Worm (Caenorhabditis elegans): ENCODE data around the gene amt-2.

Gene amt-2

ce11 chrIV:13075625-13076252 lies 33.5 kb downstream of the amt-2 start (continued):
- TF ChIP-seq unc-30 (tag; optimal IDR thresholded peaks at IDR 0.05) (no peak), egl-13 (tag; optimal IDR thresholded peaks at IDR 0.05) (no peak), unc-98 (GFP tag; IDR thresholded peaks at IDR 0.05) (no peak), zag-1 (tag; optimal IDR thresholded peaks at IDR 0.05) (no peak), nhr-19 (GFP tag; conservative IDR thresholded peaks at IDR 0.05) (peak; percentile 34; the same call in 1 of the 2 replicates), ceh-90 (tag; optimal IDR thresholded peaks at IDR 0.05) (no peak), snpc-4 (tag; optimal IDR thresholded peaks at IDR 0.05) (no peak), C34B4.2 (tag; optimal IDR thresholded peaks at IDR 0.05) (no peak), elt-3 (tag; optimal IDR thresholded peaks at IDR 0.05) (peak in 4 of 6 experiments; percentile 14 to 67 (median 36)), ama-1 (optimal IDR thresholded peaks at IDR 0.05) (no peak), hlh-17 (GFP tag; optimal IDR thresholded peaks at IDR 0.05; ENCODE audit: borderline replicate concordance) (no peak), nhr-28 (tag; optimal IDR thresholded peaks at IDR 0.05) (no peak), hlh-4 (tag; optimal IDR thresholded peaks at IDR 0.05) (no peak), mef-2 (tag; optimal IDR thresholded peaks at IDR 0.05) (no peak), jun-1 (tag; optimal IDR thresholded peaks at IDR 0.05) (no peak), efl-1 (optimal IDR thresholded peaks at IDR 0.05) (no peak), efl-1 (GFP tag; optimal IDR thresholded peaks at IDR 0.05 in 1 of 2) (no peak), ztf-4 (tag; optimal IDR thresholded peaks at IDR 0.05) (peak; percentile 3), nhr-71 (tag; optimal IDR thresholded peaks at IDR 0.05) (peak; percentile 63), ztf-11 (tag; optimal IDR thresholded peaks at IDR 0.05) (no peak), tlp-1 (tag; optimal IDR thresholded peaks at IDR 0.05) (no peak), zip-4 (GFP tag; optimal IDR thresholded peaks at IDR 0.05) (no peak), fos-1 (tag; optimal IDR thresholded peaks at IDR 0.05) (no peak), dpl-1 (GFP tag; optimal IDR thresholded peaks at IDR 0.05) (peak in 1 of 3 experiments; percentile 3), pqm-1 (tag; optimal IDR thresholded peaks at IDR 0.05) (no peak), nhr-76 (tag; optimal IDR thresholded peaks at IDR 0.05) (no peak), sox-4 (tag; optimal IDR thresholded peaks at IDR 0.05) (no peak), mep-1 (tag; optimal IDR thresholded peaks at IDR 0.05) (no peak), nhr-20 (tag; optimal IDR thresholded peaks at IDR 0.05) (peak; percentile 65), swsn-7 (tag; optimal IDR thresholded peaks at IDR 0.05) (no peak), rnt-1 (tag; optimal IDR thresholded peaks at IDR 0.05) (no peak), aly-2 (tag; optimal IDR thresholded peaks at IDR 0.05) (no peak), mdl-1 (tag; optimal IDR thresholded peaks at IDR 0.05) (peak in 1 of 2 experiments; percentile 32), nhr-237 (tag; optimal IDR thresholded peaks at IDR 0.05) (no peak), lir-3 (tag; optimal IDR thresholded peaks at IDR 0.05; ENCODE audit: poor library complexity) (no peak), nhr-47 (tag; optimal IDR thresholded peaks at IDR 0.05) (no peak), ceh-8 (GFP tag; optimal IDR thresholded peaks at IDR 0.05) (no peak)

DNA sequence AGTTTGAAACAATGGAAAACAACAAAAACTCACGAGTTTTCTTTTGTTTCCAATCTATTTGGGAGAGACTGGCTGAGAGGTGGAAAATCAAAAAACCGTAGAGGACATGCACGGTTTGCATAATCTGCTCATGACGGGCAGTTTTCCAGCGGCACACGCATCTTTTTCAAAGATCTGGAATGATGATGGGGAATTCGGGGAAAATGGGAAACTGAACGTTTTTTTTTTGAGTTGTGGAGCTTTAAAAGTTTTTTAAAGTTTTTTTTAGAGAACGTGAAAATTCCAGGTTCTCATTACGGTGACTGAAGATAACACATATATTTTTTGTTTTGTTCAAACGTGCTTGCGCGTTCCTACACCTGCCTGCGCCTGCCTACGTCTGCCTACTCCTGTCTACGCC lies 34.4 kb downstream of the amt-2 start, which contains the start of gene C39E9.7:
Gene C39E9.7, minus strand, starts transcription at position 101 of the 400 bp plus-strand sequence.
- TF ChIP-seq efl-1 (optimal IDR thresholded peaks at IDR 0.05) (no peak), efl-1 (GFP tag; optimal IDR thresholded peaks at IDR 0.05 in 1 of 2) (peak in 1 of 2 experiments; percentile 26), lsy-2 (tag; optimal IDR thresholded peaks at IDR 0.05) (no peak)

ce11 chrIV:13077694-13078093 lies 35.5 kb downstream of the amt-2 start:
- TF ChIP-seq pqm-1 (tag; optimal IDR thresholded peaks at IDR 0.05) (no peak), fkh-4 (tag; optimal IDR thresholded peaks at IDR 0.05; ENCODE audit: borderline replicate concordance) (no peak), dsc-1 (tag; optimal IDR thresholded peaks at IDR 0.05) (no peak), lin-14 (GFP tag; optimal IDR thresholded peaks at IDR 0.05) (peak; percentile 63), jun-1 (tag; optimal IDR thresholded peaks at IDR 0.05) (no peak), lin-15B (tag; optimal IDR thresholded peaks at IDR 0.05) (no peak), aly-2 (tag; optimal IDR thresholded peaks at IDR 0.05) (no peak), nhr-85 (tag) (peak; percentile 91), nhr-28 (tag; optimal IDR thresholded peaks at IDR 0.05) (no peak), nhr-237 (tag; optimal IDR thresholded peaks at IDR 0.05) (no peak), hlh-17 (GFP tag; optimal IDR thresholded peaks at IDR 0.05; ENCODE audit: borderline replicate concordance) (no peak), blmp-1 (tag; optimal IDR thresholded peaks at IDR 0.05) (peak; percentile 80), efl-1 (optimal IDR thresholded peaks at IDR 0.05) (no peak), efl-1 (GFP tag; optimal IDR thresholded peaks at IDR 0.05 in 1 of 2) (no peak), unc-130 (tag; optimal IDR thresholded peaks at IDR 0.05) (no peak), Y116A8C.19 (tag; optimal IDR thresholded peaks at IDR 0.05; ENCODE audit: borderline replicate concordance) (no peak), fos-1 (tag; optimal IDR thresholded peaks at IDR 0.05) (no peak), F16B12.6 (tag; optimal IDR thresholded peaks at IDR 0.05) (no peak), nhr-71 (tag; optimal IDR thresholded peaks at IDR 0.05) (peak; percentile 64), egl-13 (tag; optimal IDR thresholded peaks at IDR 0.05) (no peak), zag-1 (tag; optimal IDR thresholded peaks at IDR 0.05) (no peak), nhr-90 (tag; optimal IDR thresholded peaks at IDR 0.05; ENCODE audit: poor library complexity) (peak; percentile 7), ets-5 (GFP tag; IDR thresholded peaks at IDR 0.05) (no peak)

Data from whole organism, L1 larva.